Fruit fly (Drosophila melanogaster): ENCODE results near the gene CG11911.

The CG11911 gene

dm6 chr2L:322915-323314 lies 1.9 kb upstream of the CG11911 start (continued):
- no peak for TF ChIP-seq CG16813 (GFP tag; IDR thresholded peaks at IDR 0.05; ENCODE audit: partially characterized antibody)
- peak; percentile 0 for TF ChIP-seq cwo (GFP tag; optimal IDR thresholded peaks at IDR 0.05)
- no peak for TF ChIP-seq fru (optimal IDR thresholded peaks at IDR 0.05)
- TF ChIP-seq NK7.1 (GFP tag; optimal IDR thresholded peaks at IDR 0.05): no peak
- no peak for TF ChIP-seq Tbp (GFP tag; optimal IDR thresholded peaks at IDR 0.05)
- TF ChIP-seq tx (GFP tag; optimal IDR thresholded peaks at IDR 0.05): no peak
- TF ChIP-seq maf-S (GFP tag; optimal IDR thresholded peaks at IDR 0.05): no peak
- TF ChIP-seq CG11696 (GFP tag; IDR thresholded peaks at IDR 0.05): no peak
- TF ChIP-seq Scr (GFP tag; IDR thresholded peaks at IDR 0.05; ENCODE audit: partially characterized antibody): no peak
- peak; percentile 87 for TF ChIP-seq mirr (GFP tag; optimal IDR thresholded peaks at IDR 0.05)
- no peak for TF ChIP-seq sisA (GFP tag; IDR thresholded peaks at IDR 0.05)
- peak; percentile 46 for TF ChIP-seq CG12071 (GFP tag; optimal IDR thresholded peaks at IDR 0.05)
- TF ChIP-seq CG18599 (GFP tag; optimal IDR thresholded peaks at IDR 0.05): peak; percentile 39
- no peak for TF ChIP-seq Usf (GFP tag; optimal IDR thresholded peaks at IDR 0.05)
- TF ChIP-seq pnt (GFP tag; optimal IDR thresholded peaks at IDR 0.05): no peak
- no peak for TF ChIP-seq H2.0 (GFP tag; IDR thresholded peaks at IDR 0.05)

- TF ChIP-seq CG15514 (GFP tag; optimal IDR thresholded peaks at IDR 0.05) (peak; percentile 97), NC2α (GFP tag; optimal IDR thresholded peaks at IDR 0.05) (no peak)
Observed at dm6 chr2L:321793-322192, 745 bp upstream of the CG11911 start, which contains the start of gene CG33127. TSS of gene CG33127 (plus strand) at chr2L:322101.

- TF ChIP-seq slp2 (GFP tag; optimal IDR thresholded peaks at IDR 0.05): no peak
- TF ChIP-seq Nf-YB (GFP tag; optimal IDR thresholded peaks at IDR 0.05): peak; percentile 83
- peak; percentile 67 for TF ChIP-seq CG11504 (tag; optimal IDR thresholded peaks at IDR 0.05)
- peak; percentile 80 for TF ChIP-seq exex (tag; optimal IDR thresholded peaks at IDR 0.05)
- peak; percentile 87 for TF ChIP-seq Nf-YC (tag; optimal IDR thresholded peaks at IDR 0.05)
- TF ChIP-seq CG17359 (tag; optimal IDR thresholded peaks at IDR 0.05): no peak
- no peak for TF ChIP-seq CG13296 (GFP tag; optimal IDR thresholded peaks at IDR 0.05)
- TF ChIP-seq nerfin-1 (tag; optimal IDR thresholded peaks at IDR 0.05): no peak
Observed at dm6 chr2L:319745-320144, 1.3 kb downstream of the CG11911 start.

dm6 chr2L:319159-319558 lies 1.9 kb downstream of the CG11911 start, which contains the start of gene CG11912:
TSS of gene CG11912 (minus strand) at chr2L:319259.
- TF ChIP-seq grn (GFP tag; optimal IDR thresholded peaks at IDR 0.05): no peak
- TF ChIP-seq sens (GFP tag): peak; percentile 30

dm6 chr2L:309812-310431 lies 11.1 kb downstream of the CG11911 start:
- TF ChIP-seq Hmr (GFP tag; optimal IDR thresholded peaks at IDR 0.05) (peak; percentile 11), Bgb (GFP tag; IDR thresholded peaks at IDR 0.05; ENCODE audit: partially characterized antibody) (0 out of 2 replicates have a peak, but pooled peaks have one; percentile 26), CG3847 (GFP tag; IDR thresholded peaks at IDR 0.05) (no peak), CG34376 (GFP tag; optimal IDR thresholded peaks at IDR 0.05) (peak; percentile 39), so (GFP tag; IDR thresholded peaks at IDR 0.05) (peak; percentile 18; the same call in 1 of the 3 replicates), CG11696 (GFP tag; IDR thresholded peaks at IDR 0.05) (no peak), CG8290 (GFP tag; optimal IDR thresholded peaks at IDR 0.05) (no peak), CG8290 (tag; optimal IDR thresholded peaks at IDR 0.05) (peak in 1 of 2 experiments; percentile 8), Dbx (GFP tag; IDR thresholded peaks at IDR 0.05) (0 out of 3 replicates have a peak, but pooled peaks have one; percentile 37), CG18599 (GFP tag; optimal IDR thresholded peaks at IDR 0.05) (peak; percentile 35), ci (GFP tag; IDR thresholded peaks at IDR 0.05) (peak; percentile 61; the same call in 2 of the 3 replicates), Adf1 (GFP tag; IDR thresholded peaks at IDR 0.05) (peak; percentile 23; the same call in 1 of the 2 replicates), sd (tag; optimal IDR thresholded peaks at IDR 0.05) (peak; percentile 33), Aef1 (GFP tag; IDR thresholded peaks at IDR 0.05) (peak; percentile 42; the same call in 1 of the 3 replicates), sob (GFP tag; IDR thresholded peaks at IDR 0.05) (peak; percentile 29; the same call in 1 of the 2 replicates), Jarid2 (GFP tag; optimal IDR thresholded peaks at IDR 0.05) (peak; percentile 71), Deaf1 (tag; optimal IDR thresholded peaks at IDR 0.05) (peak; percentile 86), CG12769 (tag; optimal IDR thresholded peaks at IDR 0.05) (peak; percentile 68), Fer1 (GFP tag; optimal IDR thresholded peaks at IDR 0.05) (peak; percentile 10)
